Worm (Caenorhabditis elegans): ENCODE data around the gene T05A7.12.

T05A7.12 gene

DNA sequence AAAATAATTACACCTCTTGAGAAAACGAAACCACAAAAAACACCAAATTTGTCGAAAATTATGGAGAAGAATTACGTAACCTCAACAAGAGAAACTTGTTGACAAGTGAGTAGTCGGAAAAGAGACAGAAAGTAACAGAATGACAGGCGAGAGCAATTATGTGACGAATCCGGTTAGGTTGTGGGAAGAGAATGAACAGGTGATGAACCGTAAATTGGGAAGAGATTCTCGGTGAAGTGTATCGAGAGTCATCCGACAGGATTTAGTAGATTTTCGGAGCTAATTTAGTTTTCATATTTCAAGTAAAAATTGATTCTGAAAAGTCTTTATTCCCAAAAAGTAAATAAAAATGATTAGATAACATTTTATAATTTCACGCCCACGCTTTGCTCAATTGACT, 18.3 kb upstream of the T05A7.12 start, which contains the start of gene T05A7.7:
Gene T05A7.7, minus strand, starts transcription at position 101 of the 400 bp plus-strand sequence.
- TF ChIP-seq ceh-30 (tag; optimal IDR thresholded peaks at IDR 0.05) = no peak

- TF ChIP-seq mec-3 (tag; optimal IDR thresholded peaks at IDR 0.05; ENCODE audit: borderline replicate concordance) = no peak
- TF ChIP-seq pag-3 (tag; optimal IDR thresholded peaks at IDR 0.05; ENCODE audit: borderline replicate concordance) = no peak
- TF ChIP-seq elt-4 (tag; optimal IDR thresholded peaks at IDR 0.05) = no peak
These were observed 14.8 kb upstream of the T05A7.12 start, which contains the start of gene T05A7.1 for ce11 chrII:4677916-4678315. T05A7.1 (plus strand) TSS chrII:4678216.

ce11 chrII:4676241-4676640, 13.2 kb upstream of the T05A7.12 start:
- TF ChIP-seq unc-55 (GFP tag; optimal IDR thresholded peaks at IDR 0.05) (peak; percentile 67), nhr-232 (tag; optimal IDR thresholded peaks at IDR 0.05) (no peak)

DNA sequence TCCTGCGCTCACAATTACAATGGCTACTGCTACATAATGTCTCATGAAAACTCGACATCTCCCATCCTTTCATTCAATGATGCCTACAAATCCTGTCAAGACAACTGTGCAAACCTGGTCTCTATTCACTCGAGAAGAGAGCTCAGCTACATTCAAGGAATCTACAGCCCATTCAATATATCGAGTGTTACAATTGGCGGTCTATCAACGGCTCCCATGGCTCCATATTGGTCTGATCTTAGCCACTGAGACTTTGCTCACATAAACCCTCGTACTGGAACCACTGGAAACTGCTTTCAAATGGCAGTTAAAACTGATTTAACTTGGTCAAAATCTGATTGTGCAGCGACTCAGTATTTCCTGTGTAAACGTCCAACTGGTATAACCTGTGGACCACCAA, 12.4 kb upstream of the T05A7.12 start, which contains the start of gene T05A7.3:
Gene T05A7.3, plus strand, starts transcription at position 301 of the 400 bp plus-strand sequence.
- TF ChIP-seq npax-4 (tag; optimal IDR thresholded peaks at IDR 0.05) (no peak), sox-4 (tag; optimal IDR thresholded peaks at IDR 0.05) (no peak), tbx-7 (tag; optimal IDR thresholded peaks at IDR 0.05) (no peak), ceh-22 (tag; optimal IDR thresholded peaks at IDR 0.05) (no peak)

- TF ChIP-seq pros-1 (tag; optimal IDR thresholded peaks at IDR 0.05) = no peak
- TF ChIP-seq nhr-11 (tag; optimal IDR thresholded peaks at IDR 0.05) = no peak
- TF ChIP-seq K09A11.1 (tag; optimal IDR thresholded peaks at IDR 0.05; ENCODE audit: insufficient read depth) = no peak
- TF ChIP-seq elt-2 (tag; optimal IDR thresholded peaks at IDR 0.05) = peak; percentile 64
- no peak for TF ChIP-seq hlh-8 (tag; optimal IDR thresholded peaks at IDR 0.05)
- TF ChIP-seq ama-1 (optimal IDR thresholded peaks at IDR 0.05) = no peak
- no peak for TF ChIP-seq lim-6 (tag; optimal IDR thresholded peaks at IDR 0.05)
- TF ChIP-seq elt-4 (tag; optimal IDR thresholded peaks at IDR 0.05) = no peak
These were observed 11.1 kb upstream of the T05A7.12 start for ce11 chrII:4674188-4674587.

ce11 chrII:4673670-4674069, 10.6 kb upstream of the T05A7.12 start:
- TF ChIP-seq C08G9.2 (tag; optimal IDR thresholded peaks at IDR 0.05) = no peak
- TF ChIP-seq fkh-6 (tag; optimal IDR thresholded peaks at IDR 0.05) = no peak
- TF ChIP-seq ceh-22 (tag; optimal IDR thresholded peaks at IDR 0.05) = no peak
- no peak for TF ChIP-seq pqm-1 (tag; optimal IDR thresholded peaks at IDR 0.05)
- no peak for TF ChIP-seq hlh-15 (tag; optimal IDR thresholded peaks at IDR 0.05)
- no peak for TF ChIP-seq ttx-3 (tag; optimal IDR thresholded peaks at IDR 0.05)

ce11 chrII:4673242-4673641, 10.2 kb upstream of the T05A7.12 start:
- TF ChIP-seq hlh-15 (tag; optimal IDR thresholded peaks at IDR 0.05) (no peak), ceh-34 (tag; optimal IDR thresholded peaks at IDR 0.05) (no peak), unc-86 (tag; optimal IDR thresholded peaks at IDR 0.05) (no peak), lim-6 (tag; optimal IDR thresholded peaks at IDR 0.05) (no peak), sdc-2 (tag; optimal IDR thresholded peaks at IDR 0.05) (no peak), hlh-30 (tag; optimal IDR thresholded peaks at IDR 0.05; ENCODE audit: insufficient read depth) (no peak), fkh-10 (GFP tag; optimal IDR thresholded peaks at IDR 0.05) (no peak), tbx-2 (tag; optimal IDR thresholded peaks at IDR 0.05) (no peak), unc-55 (GFP tag; optimal IDR thresholded peaks at IDR 0.05) (no peak), ceh-6 (GFP tag; optimal IDR thresholded peaks at IDR 0.05) (no peak), nhr-232 (tag; optimal IDR thresholded peaks at IDR 0.05) (no peak), elt-4 (tag; optimal IDR thresholded peaks at IDR 0.05) (no peak), odd-2 (tag; optimal IDR thresholded peaks at IDR 0.05) (no peak), sox-2 (GFP tag; IDR thresholded peaks at IDR 0.05) (no peak), hlh-6 (tag; optimal IDR thresholded peaks at IDR 0.05) (no peak), ref-2 (tag; optimal IDR thresholded peaks at IDR 0.05) (no peak), mec-3 (tag; optimal IDR thresholded peaks at IDR 0.05; ENCODE audit: borderline replicate concordance) (no peak)

All from whole organism, late embryonic.